Worm (Caenorhabditis elegans) whole organism, L3 larva: ENCODE measurements around the gene vab-19.

Source experiments
- ZK546.5 ChIP-seq: sonication (generic microtip); optimal IDR thresholded peaks from 2 replicates; lab custom pipeline; 2017; ENCODE audit warnings: missing biosample characterization, missing genetic modification characterization
- aly-2 ChIP-seq: fragments of 150-350 bp; optimal IDR thresholded peaks from 2 replicates; lab custom pipeline; 2014; ENCODE audit warnings: missing biosample characterization, missing genetic modification characterization
- ama-1 ChIP-seq: fragments of 150-350 bp; optimal IDR thresholded peaks from 2 replicates; lab custom pipeline; 2018
- ceh-82 ChIP-seq: fragments of 150-350 bp; optimal IDR thresholded peaks from 2 replicates; lab custom pipeline; 2014; ENCODE audit warnings: missing biosample characterization, missing genetic modification characterization
- ceh-9 ChIP-seq: sonication (generic microtip); optimal IDR thresholded peaks from 2 replicates; lab custom pipeline; 2018; ENCODE audit warnings: missing biosample characterization, missing genetic modification characterization
- daf-12 ChIP-seq: fragments of 150-350 bp; optimal IDR thresholded peaks from 2 replicates; lab custom pipeline; 2014; ENCODE audit warnings: missing biosample characterization, missing genetic modification reagents, missing genetic modification characterization
- egl-27 ChIP-seq: sonication (generic microtip); optimal IDR thresholded peaks from 4 replicates; lab custom pipeline; 2017; ENCODE audit warnings: missing biosample characterization, missing genetic modification reagents, missing genetic modification characterization
- elt-1 ChIP-seq: fragments of 150-350 bp; optimal IDR thresholded peaks from 2 replicates; lab custom pipeline; 2014; ENCODE audit warnings: missing biosample characterization, missing genetic modification characterization
- elt-2 ChIP-seq: sonication (generic microtip); optimal IDR thresholded peaks from 2 replicates; lab custom pipeline; 2016; ENCODE audit warnings: missing genetic modification reagents, mild to moderate bottlenecking, missing genetic modification characterization, missing compliant biosample characterization
- elt-3 ChIP-seq, 3 experiments: fragments of 150-350 bp in 1 of 3; sonication (generic microtip) in 2 of 3; optimal IDR thresholded peaks; 2 replicates in 2 of 3; 4 replicates in 1 of 3; lab custom pipeline; 2014 to 2017; ENCODE audit warnings: missing biosample characterization in 3 of 3, missing genetic modification characterization in 3 of 3
- fkh-2 ChIP-seq: fragments of 150-350 bp; optimal IDR thresholded peaks from 2 replicates; lab custom pipeline; 2014; ENCODE audit warnings: missing biosample characterization, missing genetic modification reagents, missing genetic modification characterization
- fos-1 ChIP-seq: fragments of 150-350 bp; optimal IDR thresholded peaks from 2 replicates; lab custom pipeline; 2014; ENCODE audit warnings: missing biosample characterization, missing genetic modification characterization
- jun-1 ChIP-seq: fragments of 150-350 bp; optimal IDR thresholded peaks from 2 replicates; lab custom pipeline; 2014; ENCODE audit warnings: missing biosample characterization, missing genetic modification reagents, missing genetic modification characterization
- lin-39 ChIP-seq: fragments of 150-350 bp; optimal IDR thresholded peaks from 2 replicates; lab custom pipeline; 2018; ENCODE audit warnings: missing biosample characterization, missing genetic modification reagents, missing genetic modification characterization
- mdl-1 ChIP-seq: fragments of 150-350 bp; optimal IDR thresholded peaks from 2 replicates; lab custom pipeline; 2014; ENCODE audit warnings: missing biosample characterization, missing genetic modification characterization
- nhr-11 ChIP-seq: fragments of 150-350 bp; optimal IDR thresholded peaks from 2 replicates; lab custom pipeline; 2014; ENCODE audit warnings: missing biosample characterization, missing genetic modification characterization
- nhr-12 ChIP-seq: fragments of 150-350 bp; optimal IDR thresholded peaks from 2 replicates; lab custom pipeline; 2014; ENCODE audit warnings: missing biosample characterization, missing genetic modification characterization
- nhr-23 ChIP-seq: fragments of 150-350 bp; optimal IDR thresholded peaks from 2 replicates; lab custom pipeline; 2014; ENCODE audit warnings: missing biosample characterization, missing genetic modification reagents, missing genetic modification characterization
- nhr-43 ChIP-seq: sonication (generic microtip); optimal IDR thresholded peaks from 2 replicates; lab custom pipeline; 2016; ENCODE audit warnings: mild to moderate bottlenecking, missing genetic modification characterization, missing compliant biosample characterization; ENCODE audit not compliant: poor library complexity, severe bottlenecking
- nhr-77 ChIP-seq: fragments of 150-350 bp; optimal IDR thresholded peaks from 2 replicates; lab custom pipeline; 2014; ENCODE audit warnings: missing biosample characterization, missing genetic modification characterization
- pha-4 ChIP-seq: fragments of 150-350 bp; optimal IDR thresholded peaks from 2 replicates; lab custom pipeline; 2014; ENCODE audit warnings: missing biosample characterization, missing genetic modification reagents, missing genetic modification characterization
- pqm-1 ChIP-seq: fragments of 150-350 bp; optimal IDR thresholded peaks from 2 replicates; lab custom pipeline; 2017; ENCODE audit warnings: missing biosample characterization, missing genetic modification characterization, inconsistent platforms
- sea-2 ChIP-seq: fragments of 150-350 bp; sonication (generic microtip); optimal IDR thresholded peaks from 4 replicates; lab custom pipeline; 2014; ENCODE audit warnings: missing biosample characterization, missing genetic modification reagents, missing genetic modification characterization
- skn-1 ChIP-seq: fragments of 150-350 bp; optimal IDR thresholded peaks from 2 replicates; lab custom pipeline; 2014; ENCODE audit warnings: missing biosample characterization, missing genetic modification characterization
- snpc-4 ChIP-seq: fragments of 150-350 bp; optimal IDR thresholded peaks from 2 replicates; lab custom pipeline; 2014; ENCODE audit warnings: missing biosample characterization, missing genetic modification characterization
- tbx-2 ChIP-seq: sonication (generic microtip); optimal IDR thresholded peaks from 2 replicates; lab custom pipeline; 2016; ENCODE audit warnings: mild to moderate bottlenecking, missing genetic modification characterization, missing compliant biosample characterization
- unc-39 ChIP-seq: sonication (generic microtip); optimal IDR thresholded peaks from 4 replicates; lab custom pipeline; 2017; ENCODE audit warnings: missing biosample characterization, missing genetic modification characterization
- zag-1 ChIP-seq: fragments of 150-350 bp; optimal IDR thresholded peaks from 2 replicates; lab custom pipeline; 2014; ENCODE audit warnings: missing biosample characterization, missing genetic modification characterization
- ztf-11 ChIP-seq: fragments of 150-350 bp; optimal IDR thresholded peaks from 2 replicates; lab custom pipeline; 2014; ENCODE audit warnings: missing biosample characterization, missing genetic modification characterization

Gene vab-19

ce11 chrII:2411093-2411492, 32.0 kb upstream of the vab-19 start:
- TF ChIP-seq aly-2 (tag; lab: Kevin White, UChicago) (no peak), tbx-2 (no peak), lin-39 (tag; lab: Kevin White, UChicago) (no peak), nhr-12 (tag; lab: Kevin White, UChicago) (no peak)
- TF ChIP-seq, all 47 proteins: peak for 0

ce11 chrII:2411555-2411954, 31.5 kb upstream of the vab-19 start:
- TF ChIP-seq lin-39 (tag; lab: Kevin White, UChicago) (no peak), mdl-1 (no peak), elt-3 (tag; optimal IDR thresholded peaks at IDR 0.05; lab: Kevin White, UChicago) (no peak), egl-27 (tag; lab: Kevin White, UChicago) (no peak), nhr-43 (tag; lab: Kevin White, UChicago) (no peak), nhr-77 (no peak)

ce11 chrII:2412649-2413048, 30.4 kb upstream of the vab-19 start, which contains the start of gene fbxa-182:
TSS of gene fbxa-182 (minus strand) at chrII:2412749.
- TF ChIP-seq elt-2 (tag; lab: Kevin White, UChicago) (peak; percentile 54), nhr-11 (no peak), pqm-1 (tag; lab: Kevin White, UChicago) (peak; percentile 37), daf-12 (no peak), pha-4 (tag; lab: Kevin White, UChicago) (peak; percentile 8)

- TF ChIP-seq pqm-1 (tag; lab: Kevin White, UChicago): peak; percentile 70
- TF ChIP-seq nhr-43 (tag; lab: Kevin White, UChicago): no peak
- no peak for TF ChIP-seq ceh-9 (tag; lab: Kevin White, UChicago)
- TF ChIP-seq elt-2 (tag; lab: Kevin White, UChicago): peak; percentile 76
- peak; percentile 72 for TF ChIP-seq pha-4 (tag; lab: Kevin White, UChicago)
- TF ChIP-seq nhr-12 (tag; lab: Kevin White, UChicago): no peak
- TF ChIP-seq jun-1 (tag; lab: Kevin White, UChicago): peak; percentile 16
- TF ChIP-seq, all 47 proteins: peak for 4
Observed at ce11 chrII:2415439-2415838, 27.6 kb upstream of the vab-19 start, which contains the start of gene fbxa-4. TSS of gene fbxa-4 (minus strand) at chrII:2415531.

- TF ChIP-seq aly-2 (tag; lab: Kevin White, UChicago): no peak
- no peak for TF ChIP-seq ceh-9 (tag; lab: Kevin White, UChicago)
- peak; percentile 44 for TF ChIP-seq elt-2 (tag; lab: Kevin White, UChicago)
- no peak for TF ChIP-seq sea-2
- no peak for TF ChIP-seq ceh-82 (tag; lab: Kevin White, UChicago)
- no peak for TF ChIP-seq unc-39 (tag; lab: Kevin White, UChicago)
- no peak for TF ChIP-seq ZK546.5 (tag; lab: Kevin White, UChicago)
- no peak for TF ChIP-seq fos-1 (tag; lab: Kevin White, UChicago)
- no peak for TF ChIP-seq fkh-2 (tag; lab: Kevin White, UChicago)
Observed at ce11 chrII:2417889-2418288, 25.2 kb upstream of the vab-19 start, which contains the start of the genes F42G2.5 and F42G2.7. TSS of gene F42G2.5 (minus strand) at chrII:2417989. TSS of gene F42G2.7 (plus strand) at chrII:2418158.

ce11 chrII:2418836-2419235, 24.2 kb upstream of the vab-19 start, which contains the start of gene fbxc-20:
TSS of gene fbxc-20 (plus strand) at chrII:2419136.
- TF ChIP-seq ztf-11 (no peak), nhr-43 (tag; lab: Kevin White, UChicago) (no peak), mdl-1 (no peak), elt-1 (tag; lab: Kevin White, UChicago) (no peak), aly-2 (tag; lab: Kevin White, UChicago) (no peak), elt-2 (tag; lab: Kevin White, UChicago) (no peak), daf-12 (no peak), snpc-4 (tag; lab: Kevin White, UChicago) (no peak), pha-4 (tag; lab: Kevin White, UChicago) (no peak), egl-27 (tag; lab: Kevin White, UChicago) (no peak), lin-39 (tag; lab: Kevin White, UChicago) (no peak), nhr-11 (no peak), fos-1 (tag; lab: Kevin White, UChicago) (no peak), nhr-23 (tag; lab: Kevin White, UChicago) (no peak), zag-1 (tag; lab: Kevin White, UChicago) (no peak), unc-39 (tag; lab: Kevin White, UChicago) (no peak), ama-1 (no peak), skn-1 (tag; lab: Kevin White, UChicago) (no peak)
